Worm (Caenorhabditis elegans): ENCODE results near the gene srw-137.

DNA sequence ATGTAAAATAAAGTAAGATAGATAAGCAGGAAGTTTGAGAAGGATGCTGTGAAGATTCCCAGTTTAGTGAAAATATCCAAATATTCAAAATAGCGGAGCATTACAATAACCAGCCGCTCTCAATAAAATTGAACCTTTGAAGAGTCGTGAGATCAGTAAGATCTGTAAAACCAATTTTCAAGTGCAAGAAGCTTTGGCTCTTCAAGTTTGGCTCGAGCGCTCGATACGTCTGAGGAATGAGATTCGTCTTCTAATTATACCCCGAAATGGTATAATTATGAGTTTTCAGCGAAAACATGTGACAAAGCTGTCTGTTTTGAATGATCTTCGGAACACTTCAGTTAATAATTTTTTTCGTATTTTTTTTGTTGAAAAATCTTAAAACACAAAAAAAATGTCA, 43.9 kb downstream of the srw-137 start, which contains the start of gene str-46:
- TF ChIP-seq mes-2 (tag; optimal IDR thresholded peaks at IDR 0.05; ENCODE audit: poor library complexity, severe bottlenecking) = no peak
- no peak for TF ChIP-seq pqm-1 (tag; optimal IDR thresholded peaks at IDR 0.05)

All from whole organism, L4 larva.